Fruit fly (Drosophila melanogaster): ENCODE measurements around the gene Sfp24Bd.

Gene Sfp24Bd

dm6 chr2L:3685139-3685851 is 16.4 kb upstream of the Sfp24Bd start (continued):
- TF ChIP-seq unpg (GFP tag; optimal IDR thresholded peaks at IDR 0.05), result peak; percentile 21
- TF ChIP-seq CG11696 (GFP tag; IDR thresholded peaks at IDR 0.05), result no peak
- no peak for TF ChIP-seq E2f2 (GFP tag; IDR thresholded peaks at IDR 0.05)
- TF ChIP-seq Deaf1 (tag; optimal IDR thresholded peaks at IDR 0.05), result no peak
- no peak for TF ChIP-seq Ssrp (tag; optimal IDR thresholded peaks at IDR 0.05)
- TF ChIP-seq ac (GFP tag; optimal IDR thresholded peaks at IDR 0.05), result no peak
- no peak for TF ChIP-seq HHEX (GFP tag; optimal IDR thresholded peaks at IDR 0.05)
- TF ChIP-seq CG5953 (GFP tag; IDR thresholded peaks at IDR 0.05), result no peak
- TF ChIP-seq CG2712 (tag; optimal IDR thresholded peaks at IDR 0.05), result no peak
- TF ChIP-seq Hsf (GFP tag; optimal IDR thresholded peaks at IDR 0.05), result no peak
- no peak for TF ChIP-seq Bdp1 (GFP tag; optimal IDR thresholded peaks at IDR 0.05)
- TF ChIP-seq pzg (GFP tag; optimal IDR thresholded peaks at IDR 0.05), result no peak
- no peak for TF ChIP-seq exex (tag; optimal IDR thresholded peaks at IDR 0.05)
- TF ChIP-seq Mrtf (GFP tag; IDR thresholded peaks at IDR 0.05), result no peak
- TF ChIP-seq CG12299 (tag; optimal IDR thresholded peaks at IDR 0.05), result no peak
- no peak for TF ChIP-seq jing (GFP tag; optimal IDR thresholded peaks at IDR 0.05)
- TF ChIP-seq CG11085 (GFP tag; IDR thresholded peaks at IDR 0.05), result no peak
- peak; percentile 10 for TF ChIP-seq oc (tag; optimal IDR thresholded peaks at IDR 0.05)
- TF ChIP-seq CG34376 (GFP tag; optimal IDR thresholded peaks at IDR 0.05), result no peak
- no peak for TF ChIP-seq stc (GFP tag; IDR thresholded peaks at IDR 0.05)
- peak; percentile 16 for TF ChIP-seq CG10267 (tag; optimal IDR thresholded peaks at IDR 0.05)
- no peak for TF ChIP-seq CG6175 (GFP tag; IDR thresholded peaks at IDR 0.05)
- no peak for TF ChIP-seq gce (GFP tag; IDR thresholded peaks at IDR 0.05)
- no peak for TF ChIP-seq Six4 (GFP tag; optimal IDR thresholded peaks at IDR 0.05)
- 0 out of 2 replicates have a peak, but pooled peaks have one; percentile 18 for TF ChIP-seq CG10321 (GFP tag; IDR thresholded peaks at IDR 0.05)
- TF ChIP-seq usp (GFP tag; optimal IDR thresholded peaks at IDR 0.05), result no peak
- no peak for TF ChIP-seq gsb-n (tag; optimal IDR thresholded peaks at IDR 0.05)
- TF ChIP-seq chn (GFP tag; optimal IDR thresholded peaks at IDR 0.05), result no peak
- TF ChIP-seq CG31441 (GFP tag; IDR thresholded peaks at IDR 0.05), result 0 out of 2 replicates have a peak, but pooled peaks have one; percentile 25
- no peak for TF ChIP-seq danr (GFP tag; IDR thresholded peaks at IDR 0.05)
- TF ChIP-seq CG3065 (GFP tag; optimal IDR thresholded peaks at IDR 0.05), result no peak
- no peak for TF ChIP-seq Sry-β (GFP tag; optimal IDR thresholded peaks at IDR 0.05)
- TF ChIP-seq tup (GFP tag; optimal IDR thresholded peaks at IDR 0.05), result no peak
- no peak for TF ChIP-seq B-H1 (GFP tag; IDR thresholded peaks at IDR 0.05)
- TF ChIP-seq sisA (GFP tag; IDR thresholded peaks at IDR 0.05), result no peak
- peak; percentile 29; the same call in 1 of the 2 replicates for TF ChIP-seq CG17328 (GFP tag; IDR thresholded peaks at IDR 0.05)
- no peak for TF ChIP-seq CG13296 (GFP tag; optimal IDR thresholded peaks at IDR 0.05)
- TF ChIP-seq PHDP (tag; optimal IDR thresholded peaks at IDR 0.05), result no peak
- no peak for TF ChIP-seq CG10431 (GFP tag; optimal IDR thresholded peaks at IDR 0.05)
- no peak for TF ChIP-seq Camta (GFP tag; optimal IDR thresholded peaks at IDR 0.05)
- TF ChIP-seq CG11398 (GFP tag; optimal IDR thresholded peaks at IDR 0.05), result no peak
- TF ChIP-seq ase (GFP tag; IDR thresholded peaks at IDR 0.05), result no peak
- TF ChIP-seq C15 (GFP tag; IDR thresholded peaks at IDR 0.05), result no peak
- no peak for TF ChIP-seq gro (GFP tag; optimal IDR thresholded peaks at IDR 0.05)
- TF ChIP-seq gem (tag; optimal IDR thresholded peaks at IDR 0.05), result peak; percentile 51
- no peak for TF ChIP-seq CG1233 (GFP tag; optimal IDR thresholded peaks at IDR 0.05)
- peak; percentile 25 for TF ChIP-seq CG7839 (tag; optimal IDR thresholded peaks at IDR 0.05)
- TF ChIP-seq CG9876 (GFP tag; optimal IDR thresholded peaks at IDR 0.05), result no peak
- peak; percentile 3 for TF ChIP-seq pros (GFP tag; optimal IDR thresholded peaks at IDR 0.05)
- no peak for TF ChIP-seq Abd-B (GFP tag; optimal IDR thresholded peaks at IDR 0.05)
- TF ChIP-seq CG11560 (tag; IDR thresholded peaks at IDR 0.05), result no peak
